Worm (Caenorhabditis elegans): Measurements from ENCODE around the gene Y24D9A.6.

The Y24D9A.6 gene

DNA sequence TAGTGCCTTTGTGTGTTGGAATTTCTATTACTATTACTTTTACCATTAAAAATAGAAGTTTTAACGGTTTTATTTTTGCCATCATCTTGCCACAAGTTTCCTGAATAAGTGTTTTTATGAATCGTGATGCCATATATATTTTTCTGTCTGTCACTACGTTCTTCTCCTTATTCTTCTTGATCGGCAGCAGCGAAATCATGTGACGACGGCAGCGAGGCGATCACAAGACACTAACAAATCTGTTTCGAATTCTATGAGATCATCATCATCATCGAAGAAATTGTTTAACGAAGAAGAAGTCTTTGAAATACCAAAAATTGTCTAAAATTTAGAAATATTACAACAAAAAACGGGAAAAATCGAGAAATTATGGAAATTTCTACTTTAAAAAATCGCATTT, 2.2 kb upstream of the Y24D9A.6 start (continued):
- TF ChIP-seq zim-3 (tag; optimal IDR thresholded peaks at IDR 0.05) (no peak), lin-40 (tag; optimal IDR thresholded peaks at IDR 0.05) (peak; percentile 21), F23B12.7 (tag; optimal IDR thresholded peaks at IDR 0.05; ENCODE audit: insufficient read depth) (no peak), attf-6 (GFP tag; IDR thresholded peaks at IDR 0.05) (no peak), Y53G8AR.9 (GFP tag; conservative IDR thresholded peaks at IDR 0.05) (no peak), F10E7.11 (tag; optimal IDR thresholded peaks at IDR 0.05) (no peak), mxl-1 (tag; optimal IDR thresholded peaks at IDR 0.05) (no peak), Y53F4B.3 (GFP tag; IDR thresholded peaks at IDR 0.05) (no peak), B0336.3 (GFP tag; IDR thresholded peaks at IDR 0.05) (no peak), sdz-38 (tag; optimal IDR thresholded peaks at IDR 0.05) (no peak)

DNA sequence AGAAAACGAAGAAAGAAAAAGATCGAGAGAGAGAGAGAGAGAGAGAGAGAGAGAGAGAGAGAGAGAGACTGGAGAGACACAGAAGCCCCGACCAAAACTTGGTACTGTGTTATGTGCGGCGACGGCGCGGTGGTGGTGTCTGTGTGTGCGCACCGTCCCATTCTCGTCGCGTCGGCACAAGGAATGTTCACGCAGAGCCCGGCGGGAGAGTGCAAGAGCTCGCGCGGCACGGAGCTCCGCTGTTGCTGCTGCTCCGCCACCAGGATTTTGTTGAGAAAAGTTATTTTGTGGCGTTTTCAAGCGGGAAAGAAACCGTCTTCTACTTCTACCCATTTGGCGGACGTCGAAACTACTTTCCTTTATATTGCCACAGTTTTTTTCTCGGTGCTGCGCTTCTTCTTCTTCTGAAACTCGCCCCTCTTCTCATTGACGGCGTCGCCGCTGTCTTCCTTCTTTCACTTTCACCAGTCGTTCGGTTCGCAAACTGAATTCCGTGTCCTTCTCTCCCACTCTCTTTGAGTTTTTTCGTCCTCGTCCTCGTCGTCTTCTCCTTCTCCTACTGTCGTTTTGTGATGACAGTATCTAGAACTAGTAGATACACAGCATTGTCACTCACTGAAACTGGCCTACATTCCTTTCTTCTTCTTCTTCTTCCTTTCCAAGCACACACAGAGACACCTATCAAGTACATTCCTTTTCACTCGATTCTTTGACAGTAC, 623 bp downstream of the Y24D9A.6 start:
- TF ChIP-seq ceh-58 (GFP tag; IDR thresholded peaks at IDR 0.05) (no peak), nhr-80 (tag; optimal IDR thresholded peaks at IDR 0.05) (no peak), athp-1 (tag; optimal IDR thresholded peaks at IDR 0.05) (no peak), nfya-1 (tag; optimal IDR thresholded peaks at IDR 0.05; ENCODE audit: borderline replicate concordance, insufficient read depth) (no peak), hrde-1 (tag; optimal IDR thresholded peaks at IDR 0.05; ENCODE audit: borderline replicate concordance) (no peak), D2030.7 (GFP tag; IDR thresholded peaks at IDR 0.05) (no peak), T07F8.4 (tag; optimal IDR thresholded peaks at IDR 0.05) (no peak), mxl-1 (tag; optimal IDR thresholded peaks at IDR 0.05) (no peak), sdz-38 (tag; optimal IDR thresholded peaks at IDR 0.05) (no peak), Y95B8A.8 (GFP tag; IDR thresholded peaks at IDR 0.05) (no peak), B0336.3 (GFP tag; IDR thresholded peaks at IDR 0.05) (no peak), pha-4 (tag; optimal IDR thresholded peaks at IDR 0.05) (no peak), dox-1 (GFP tag; IDR thresholded peaks at IDR 0.05) (0 out of 2 replicates have a peak, but pooled peaks have one; percentile 30), Y79H2A.3 (GFP tag; conservative IDR thresholded peaks at IDR 0.05) (no peak), B0261.1 (tag; optimal IDR thresholded peaks at IDR 0.05) (no peak), efl-1 (GFP tag; optimal IDR thresholded peaks at IDR 0.05) (no peak), lin-40 (tag; optimal IDR thresholded peaks at IDR 0.05) (peak; percentile 3), zfh-2 (GFP tag; conservative IDR thresholded peaks at IDR 0.05) (peak; percentile 94), egl-18 (GFP tag; IDR thresholded peaks at IDR 0.05) (no peak), F37B4.10 (GFP tag; IDR thresholded peaks at IDR 0.05) (0 out of 2 replicates have a peak, but pooled peaks have one; percentile 10), ztf-18 (tag; optimal IDR thresholded peaks at IDR 0.05) (no peak), lin-54 (GFP tag; optimal IDR thresholded peaks at IDR 0.05) (no peak), hsf-1 (GFP tag; IDR thresholded peaks at IDR 0.05) (no peak), Y53F4B.3 (GFP tag; IDR thresholded peaks at IDR 0.05) (no peak), nhr-179 (tag; optimal IDR thresholded peaks at IDR 0.05) (no peak), ztf-25 (GFP tag; IDR thresholded peaks at IDR 0.05) (no peak), madf-3 (GFP tag; IDR thresholded peaks at IDR 0.05) (no peak), lir-1 (GFP tag; conservative IDR thresholded peaks at IDR 0.05) (no peak), K12H6.12 (tag; optimal IDR thresholded peaks at IDR 0.05) (no peak), nhr-27 (tag; optimal IDR thresholded peaks at IDR 0.05) (no peak), madf-8 (GFP tag; conservative IDR thresholded peaks at IDR 0.05) (no peak), cebp-2 (GFP tag; IDR thresholded peaks at IDR 0.05) (no peak), Y67H2A.10 (GFP tag; conservative IDR thresholded peaks at IDR 0.05) (no peak), egrh-3 (GFP tag; IDR thresholded peaks at IDR 0.05) (peak; percentile 85), snpc-1.1 (tag; optimal IDR thresholded peaks at IDR 0.05; ENCODE audit: insufficient read depth) (no peak), bed-2 (GFP tag; IDR thresholded peaks at IDR 0.05) (no peak), F52B5.7 (tag; optimal IDR thresholded peaks at IDR 0.05) (no peak), attf-6 (GFP tag; IDR thresholded peaks at IDR 0.05) (no peak), let-526 (GFP tag; IDR thresholded peaks at IDR 0.05) (no peak), mcd-1 (GFP tag; IDR thresholded peaks at IDR 0.05) (0 out of 2 replicates have a peak, but pooled peaks have one; percentile 24), ztf-3 (GFP tag; optimal IDR thresholded peaks at IDR 0.05) (no peak)
